Fruit fly (Drosophila melanogaster) whole organism, embryonic: Measurements from ENCODE around the gene Rad60.
A peak's percentile ranks its signal among the peaks of the same experiment; 100 is the strongest.

Source experiments
- Asciz ChIP-seq: fragments of 200-800 bp; sonication (Bioruptor generic); optimal IDR thresholded peaks from 2 replicates; lab custom pipeline; 2017; ENCODE audit warnings: missing biosample characterization, mild to moderate bottlenecking, missing genetic modification characterization, missing genetic modification reagents
- B-H1 ChIP-seq: fragments of 200-800 bp; sonication (Bioruptor generic); IDR thresholded peaks from 3 replicates; pipeline ENCODE4 v1.3.6; 2022; ENCODE audit warnings: missing biosample characterization, missing genetic modification characterization
- B-H2 ChIP-seq: fragments of 200-800 bp; sonication (Bioruptor generic); optimal IDR thresholded peaks from 2 replicates; lab custom pipeline; 2018; ENCODE audit warnings: missing biosample characterization, mild to moderate bottlenecking, missing genetic modification characterization
- CG11695 ChIP-seq: fragments of 200-800 bp; sonication (Bioruptor generic); IDR thresholded peaks from 3 replicates; pipeline ENCODE4 v1.3.6; 2022; ENCODE audit warnings: missing biosample characterization, missing genetic modification characterization
- CG12104 ChIP-seq: fragments of 200-800 bp; sonication (Bioruptor generic); optimal IDR thresholded peaks from 3 replicates; lab custom pipeline; 2016; ENCODE audit warnings: missing biosample characterization, missing genetic modification characterization
- CG13775 ChIP-seq: fragments of 200-800 bp; sonication (Bioruptor generic); optimal IDR thresholded peaks from 3 replicates; lab custom pipeline; 2017; ENCODE audit warnings: missing biosample characterization, mild to moderate bottlenecking, missing genetic modification characterization
- CG14014 ChIP-seq: fragments of 200-800 bp; sonication (Bioruptor generic); IDR thresholded peaks from 2 replicates; pipeline ENCODE4 v1.3.6; 2022; ENCODE audit warnings: missing biosample characterization, missing genetic modification characterization
- CG14710 ChIP-seq: fragments of 200-800 bp; sonication (Bioruptor generic); optimal IDR thresholded peaks from 3 replicates; lab custom pipeline; 2019; ENCODE audit warnings: missing biosample characterization, mild to moderate bottlenecking, missing genetic modification characterization, moderate library complexity
- CG15073 ChIP-seq: fragments of 200-800 bp; sonication (Bioruptor generic); optimal IDR thresholded peaks from 2 replicates; lab custom pipeline; 2016; ENCODE audit warnings: missing biosample characterization, missing genetic modification characterization
- CG1647 ChIP-seq: fragments of 200-800 bp; sonication (Bioruptor generic); optimal IDR thresholded peaks from 3 replicates; lab custom pipeline; 2016; ENCODE audit warnings: missing biosample characterization, missing genetic modification characterization
- CG2116 ChIP-seq: fragments of 200-800 bp; sonication (Bioruptor generic); optimal IDR thresholded peaks from 3 replicates; lab custom pipeline; 2018; ENCODE audit warnings: missing biosample characterization, mild to moderate bottlenecking, missing genetic modification characterization
- CG32532 ChIP-seq: fragments of 200-800 bp; sonication (Bioruptor generic); IDR thresholded peaks from 2 replicates; pipeline ENCODE4 v1.3.6; 2022; ENCODE audit warnings: missing biosample characterization, missing genetic modification characterization
- CG33557 ChIP-seq: fragments of 200-800 bp; sonication (Bioruptor generic); optimal IDR thresholded peaks from 2 replicates; lab custom pipeline; 2019; ENCODE audit warnings: missing biosample characterization, mild to moderate bottlenecking, missing genetic modification characterization, moderate library complexity
- CG4707 ChIP-seq: fragments of 200-800 bp; sonication (Bioruptor generic); optimal IDR thresholded peaks from 2 replicates; lab custom pipeline; 2018; ENCODE audit warnings: missing biosample characterization, mild to moderate bottlenecking, missing genetic modification characterization, moderate library complexity
- CG4730 ChIP-seq: fragments of 200-800 bp; sonication (Bioruptor generic); IDR thresholded peaks from 2 replicates; pipeline ENCODE4 v1.3.6; 2022; ENCODE audit warnings: missing biosample characterization, missing genetic modification characterization
- CG6254 ChIP-seq: fragments of 200-800 bp; sonication (Bioruptor generic); optimal IDR thresholded peaks from 3 replicates; lab custom pipeline; 2017; ENCODE audit warnings: mild to moderate bottlenecking, missing biosample characterization, missing genetic modification reagents, missing genetic modification characterization
- CG8765 ChIP-seq: fragments of 200-800 bp; sonication (Bioruptor generic); IDR thresholded peaks from 2 replicates; pipeline ENCODE4 v1.3.6; 2022; ENCODE audit warnings: missing biosample characterization, missing genetic modification characterization
- CG9437 ChIP-seq: fragments of 200-800 bp; sonication (Bioruptor generic); optimal IDR thresholded peaks from 2 replicates; lab custom pipeline; 2018; ENCODE audit warnings: missing biosample characterization, mild to moderate bottlenecking, missing genetic modification characterization
- CG9817 ChIP-seq: fragments of 200-800 bp; sonication (Bioruptor generic); optimal IDR thresholded peaks from 2 replicates; lab custom pipeline; 2018; ENCODE audit warnings: missing biosample characterization, mild to moderate bottlenecking, missing genetic modification characterization, moderate library complexity
- CTCF ChIP-seq: fragments of 200-800 bp; sonication (Bioruptor generic); optimal IDR thresholded peaks from 2 replicates; lab custom pipeline; 2017; ENCODE audit warnings: missing biosample characterization, mild to moderate bottlenecking, missing genetic modification characterization, moderate library complexity
- ERR ChIP-seq: fragments of 200-800 bp; sonication (Bioruptor generic); optimal IDR thresholded peaks from 2 replicates; lab custom pipeline; 2016; ENCODE audit warnings: missing biosample characterization, missing genetic modification characterization
- Eip74EF ChIP-seq, 2 experiments: fragments of 200-800 bp in 1 of 2; fragments of >200 bp in 1 of 2; sonication (Bioruptor generic) in 1 of 2; optimal IDR thresholded peaks; 2 replicates each; lab custom pipeline; 2017 to 2019; ENCODE audit warnings: missing biosample characterization in 2 of 2, missing genetic modification characterization in 2 of 2, mild to moderate bottlenecking in 1 of 2, moderate library complexity in 1 of 2
- GATAe ChIP-seq: fragments of 200-800 bp; sonication (Bioruptor generic); conservative IDR thresholded peaks from 2 replicates; pipeline ENCODE4 v1.3.6; 2022; ENCODE audit warnings: missing biosample characterization, missing genetic modification characterization
- HLH54F ChIP-seq: fragments of 200-800 bp; sonication (Bioruptor generic); optimal IDR thresholded peaks from 3 replicates; lab custom pipeline; 2016; ENCODE audit warnings: missing biosample characterization, missing genetic modification characterization
- Hmr ChIP-seq: fragments of 200-800 bp; sonication (Bioruptor generic); optimal IDR thresholded peaks from 3 replicates; lab custom pipeline; 2017; ENCODE audit warnings: mild to moderate bottlenecking, missing biosample characterization, missing genetic modification reagents, missing genetic modification characterization
- Kr ChIP-seq: fragments of 200-800 bp; sonication (Bioruptor generic); optimal IDR thresholded peaks from 2 replicates; lab custom pipeline; 2017; ENCODE audit warnings: missing biosample characterization, mild to moderate bottlenecking, missing genetic modification characterization
- Stat92E ChIP-seq, 3 experiments: fragments of >200 bp in 2 of 3; fragments of 200-800 bp in 1 of 3; sonication (Bioruptor generic) in 1 of 3; optimal IDR thresholded peaks; 2 replicates each; lab custom pipeline; 2017 to 2019; ENCODE audit warnings: missing biosample characterization in 3 of 3, missing genetic modification characterization in 3 of 3, mild to moderate bottlenecking in 1 of 3, moderate library complexity in 1 of 3
- Xbp1 ChIP-seq: fragments of 200-800 bp; sonication (Bioruptor generic); optimal IDR thresholded peaks from 3 replicates; lab custom pipeline; 2016; ENCODE audit warnings: missing biosample characterization, mild to moderate bottlenecking, missing genetic modification characterization
- Xrp1 ChIP-seq: fragments of 200-800 bp; sonication (Bioruptor generic); IDR thresholded peaks from 2 replicates; pipeline ENCODE4 v1.3.6; 2022; ENCODE audit warnings: missing biosample characterization, missing genetic modification characterization
- bigmax ChIP-seq: fragments of 200-800 bp; sonication (Bioruptor generic); optimal IDR thresholded peaks from 2 replicates; lab custom pipeline; 2018; ENCODE audit warnings: missing biosample characterization, mild to moderate bottlenecking, missing genetic modification characterization
- br ChIP-seq: fragments of >200 bp; optimal IDR thresholded peaks from 2 replicates; lab custom pipeline; 2017
- cad ChIP-seq: fragments of >200 bp; optimal IDR thresholded peaks from 2 replicates; lab custom pipeline; 2017; ENCODE audit warnings: missing biosample characterization, missing genetic modification characterization
- cas ChIP-seq: fragments of 200-800 bp; sonication (Bioruptor generic); IDR thresholded peaks from 2 replicates; pipeline ENCODE4 v1.3.6; 2022; ENCODE audit warnings: missing biosample characterization, missing genetic modification characterization
- cato ChIP-seq: fragments of 200-800 bp; sonication (Bioruptor generic); optimal IDR thresholded peaks from 2 replicates; lab custom pipeline; 2016; ENCODE audit warnings: missing biosample characterization, missing genetic modification characterization, borderline replicate concordance
- chinmo ChIP-seq: fragments of 200-800 bp; sonication (Bioruptor generic); IDR thresholded peaks from 4 replicates; pipeline ENCODE4 v1.3.6; 2022; ENCODE audit warnings: missing biosample characterization, missing genetic modification characterization; ENCODE audit not compliant: partially characterized antibody
- ci ChIP-seq: fragments of 200-800 bp; sonication (Bioruptor generic); IDR thresholded peaks from 3 replicates; pipeline ENCODE4 v1.3.6; 2022; ENCODE audit warnings: missing biosample characterization, missing genetic modification characterization
- croc ChIP-seq: fragments of 200-800 bp; sonication (Bioruptor generic); conservative IDR thresholded peaks from 3 replicates; pipeline ENCODE4 v1.3.6; 2022; ENCODE audit warnings: missing biosample characterization, missing genetic modification characterization
- dpn ChIP-seq, 2 experiments: fragments of 200-800 bp; sonication (Bioruptor generic); optimal IDR thresholded peaks; 3 replicates each; lab custom pipeline; 2016; ENCODE audit warnings: missing biosample characterization in 2 of 2, missing genetic modification characterization in 2 of 2
- ems ChIP-seq: fragments of 200-800 bp; sonication (Bioruptor generic); optimal IDR thresholded peaks from 3 replicates; lab custom pipeline; 2016; ENCODE audit warnings: missing biosample characterization, missing genetic modification characterization
- fu2 ChIP-seq: fragments of 200-800 bp; sonication (Bioruptor generic); optimal IDR thresholded peaks from 2 replicates; lab custom pipeline; 2016; ENCODE audit warnings: missing biosample characterization, missing genetic modification characterization
- gt ChIP-seq: fragments of 200-800 bp; sonication (Bioruptor generic); IDR thresholded peaks from 2 replicates; pipeline ENCODE4 v1.3.6; 2022; ENCODE audit warnings: missing biosample characterization, missing genetic modification characterization
- hb ChIP-seq: fragments of 200-800 bp; sonication (Bioruptor generic); IDR thresholded peaks from 3 replicates; pipeline ENCODE4 v1.3.6; 2022; ENCODE audit warnings: missing biosample characterization, missing genetic modification characterization; ENCODE audit not compliant: partially characterized antibody
- peb ChIP-seq: fragments of 200-800 bp; sonication (Bioruptor generic); IDR thresholded peaks from 2 replicates; pipeline ENCODE4 v1.3.6; 2022; ENCODE audit warnings: missing biosample characterization, missing genetic modification characterization
- schlank ChIP-seq: fragments of 200-800 bp; sonication (Bioruptor generic); optimal IDR thresholded peaks from 2 replicates; lab custom pipeline; 2018; ENCODE audit warnings: missing biosample characterization, mild to moderate bottlenecking, missing genetic modification characterization
- tup ChIP-seq: fragments of 200-800 bp; sonication (Bioruptor generic); optimal IDR thresholded peaks from 2 replicates; lab custom pipeline; 2016; ENCODE audit warnings: missing biosample characterization, mild to moderate bottlenecking, missing genetic modification characterization, moderate library complexity
- twi ChIP-seq: fragments of 200-800 bp; optimal IDR thresholded peaks from 2 replicates; lab custom pipeline; 2019; ENCODE audit warnings: missing biosample characterization, mild to moderate bottlenecking, missing genetic modification characterization, moderate library complexity
- tx ChIP-seq: fragments of 200-800 bp; sonication (Bioruptor generic); optimal IDR thresholded peaks from 2 replicates; lab custom pipeline; 2016; ENCODE audit warnings: missing biosample characterization, missing genetic modification characterization
- usp ChIP-seq: fragments of >200 bp; optimal IDR thresholded peaks from 2 replicates; lab custom pipeline; 2017; ENCODE audit warnings: missing biosample characterization, missing genetic modification characterization
- vnd ChIP-seq: fragments of 200-800 bp; sonication (Bioruptor generic); IDR thresholded peaks from 3 replicates; pipeline ENCODE4 v1.3.6; 2022; ENCODE audit warnings: missing biosample characterization, missing genetic modification characterization; ENCODE audit not compliant: partially characterized antibody
- zf30C ChIP-seq: fragments of 200-800 bp; sonication (Bioruptor generic); optimal IDR thresholded peaks from 3 replicates; lab custom pipeline; 2018; ENCODE audit warnings: missing biosample characterization, mild to moderate bottlenecking, missing genetic modification characterization

Rad60 gene

DNA sequence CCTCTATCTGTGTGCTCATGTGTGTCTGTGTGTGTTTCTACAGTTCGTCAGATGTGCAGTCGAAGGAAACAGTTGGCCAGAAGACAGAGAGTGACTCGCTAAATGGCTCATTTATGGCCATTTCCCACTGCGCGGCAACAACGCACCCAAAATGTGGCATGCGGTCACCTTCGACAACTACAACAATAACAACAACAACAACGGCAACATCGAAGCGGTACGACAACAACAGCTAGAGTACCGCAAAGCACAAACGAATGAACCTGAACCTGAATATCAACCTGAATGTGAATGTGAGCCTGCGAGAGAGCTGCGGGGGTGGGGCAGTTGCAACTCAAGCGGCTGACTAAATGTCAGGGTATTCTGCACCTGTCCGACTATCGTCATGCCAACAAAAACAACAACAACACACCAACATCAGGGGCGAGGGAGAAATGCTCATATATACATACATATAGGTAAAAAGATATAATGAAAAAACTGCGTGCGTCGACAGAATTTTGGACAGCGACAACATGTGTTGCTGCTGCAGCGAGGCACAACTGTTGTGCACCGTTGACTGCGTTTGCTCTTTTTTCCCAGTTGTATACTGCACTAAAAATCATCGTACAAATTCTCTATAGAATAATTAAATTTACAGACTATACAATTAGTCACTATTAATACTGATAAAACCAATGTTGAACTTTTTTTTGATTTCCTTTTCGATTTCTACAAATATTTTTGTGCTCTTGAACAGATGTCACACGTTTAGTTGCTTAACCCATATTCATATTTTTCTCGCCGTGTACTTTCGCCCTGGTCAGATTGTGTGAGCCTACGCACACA lies 49.0 kb upstream of the Rad60 start (continued):
- TF ChIP-seq Xbp1 (peak; percentile 43), ci (0 out of 3 replicates have a peak, but pooled peaks have one; percentile 45), CG15073 (GFP tag; lab: Kevin White, UChicago) (no peak), ERR (no peak), vnd (no peak), ems (GFP tag; lab: Kevin White, UChicago) (no peak), cas (no peak), Stat92E (GFP tag; optimal IDR thresholded peaks at IDR 0.05; lab: Kevin White, UChicago) (no peak), CG14014 (no peak), CG2116 (GFP tag; lab: Kevin White, UChicago) (peak; percentile 27), CG14710 (tag; lab: Kevin White, UChicago) (peak; percentile 11), br (lab: Kevin White, UChicago) (no peak), CTCF (GFP tag; lab: Kevin White, UChicago) (no peak), B-H1 (GFP tag; lab: Robert Waterston, UW) (no peak), CG9817 (tag; lab: Kevin White, UChicago) (no peak), tx (GFP tag; lab: Kevin White, UChicago) (peak; percentile 27), Xrp1 (GFP tag; lab: Robert Waterston, UW) (peak; percentile 66), croc (GFP tag; lab: Robert Waterston, UW) (no peak; the same call in 2 of the 3 replicates), CG8765 (GFP tag; lab: Robert Waterston, UW) (peak; percentile 74), peb (GFP tag; lab: Robert Waterston, UW) (no peak), Kr (GFP tag; lab: Kevin White, UChicago) (no peak), B-H2 (GFP tag; lab: Kevin White, UChicago) (no peak), CG9437 (GFP tag; lab: Kevin White, UChicago) (peak; percentile 24), CG6254 (GFP tag; lab: Kevin White, UChicago) (peak; percentile 2), bigmax (no peak), tup (GFP tag; lab: Kevin White, UChicago) (no peak), CG32532 (GFP tag; lab: Robert Waterston, UW) (no peak), CG33557 (GFP tag; lab: Kevin White, UChicago) (peak; percentile 60), dpn (GFP tag; optimal IDR thresholded peaks at IDR 0.05; lab: Kevin White, UChicago) (peak in 1 of 2 experiments; percentile 5), zf30C (GFP tag; lab: Kevin White, UChicago) (peak; percentile 97), CG1647 (GFP tag; lab: Kevin White, UChicago) (no peak), HLH54F (GFP tag; lab: Kevin White, UChicago) (no peak), CG13775 (GFP tag; lab: Kevin White, UChicago) (peak; percentile 59), CG12104 (no peak), cad (peak; percentile 30), Asciz (GFP tag; lab: Kevin White, UChicago) (no peak), chinmo (no peak), fu2 (no peak), CG4707 (GFP tag; lab: Kevin White, UChicago) (peak; percentile 2), GATAe (no peak), Hmr (GFP tag; lab: Kevin White, UChicago) (no peak), Eip74EF (GFP tag; optimal IDR thresholded peaks at IDR 0.05; lab: Kevin White, UChicago) (no peak), gt (GFP tag; lab: Robert Waterston, UW) (no peak), schlank (tag; lab: Kevin White, UChicago) (no peak), twi (tag; lab: Kevin White, UChicago) (peak; percentile 95), hb (GFP tag; lab: Robert Waterston, UW) (no peak), cato (GFP tag; lab: Kevin White, UChicago) (no peak), usp (GFP tag; lab: Kevin White, UChicago) (no peak), CG11695 (GFP tag; lab: Robert Waterston, UW) (no peak), CG4730 (GFP tag; lab: Robert Waterston, UW) (no peak)
